Worm (Caenorhabditis elegans) whole organism, L4 larva: Measurements from ENCODE around the gene cpsf-3.

ENCODE experiments used
- D1046.2 ChIP-seq: fragments of 200-800 bp; sonication (Bioruptor generic); IDR thresholded peaks from 2 replicates; pipeline ENCODE4 v1.3.6; 2022; ENCODE audit warnings: missing genetic modification characterization, missing compliant biosample characterization
- F44E2.7 ChIP-seq: fragments of 200-800 bp; sonication (Bioruptor generic); IDR thresholded peaks from 2 replicates; pipeline ENCODE4 v2.1.2; 2022; ENCODE audit warnings: missing genetic modification characterization, missing compliant biosample characterization
- daf-12 ChIP-seq: fragments of 150-350 bp; optimal IDR thresholded peaks from 2 replicates; lab custom pipeline; 2014; ENCODE audit warnings: missing biosample characterization, missing genetic modification reagents, missing genetic modification characterization
- egl-27 ChIP-seq: sonication (generic microtip); optimal IDR thresholded peaks from 3 replicates; lab custom pipeline; 2017; ENCODE audit warnings: missing biosample characterization, missing genetic modification reagents, missing genetic modification characterization
- hlh-11 ChIP-seq: fragments of 200-800 bp; sonication (Bioruptor generic); optimal IDR thresholded peaks from 2 replicates; lab custom pipeline; 2018; ENCODE audit warnings: mild to moderate bottlenecking, missing genetic modification characterization, missing compliant biosample characterization
- lin-13 ChIP-seq: fragments of 150-350 bp; optimal IDR thresholded peaks from 2 replicates; lab custom pipeline; 2014; ENCODE audit warnings: missing biosample characterization, missing genetic modification reagents, missing genetic modification characterization
- madf-9 ChIP-seq: fragments of 200-800 bp; sonication (Bioruptor generic); conservative IDR thresholded peaks from 2 replicates; pipeline ENCODE4 v1.3.6; 2022; ENCODE audit warnings: missing genetic modification reagents, missing genetic modification characterization, missing compliant biosample characterization
- ztf-11 ChIP-seq: fragments of 150-350 bp; optimal IDR thresholded peaks from 2 replicates; lab custom pipeline; 2014; ENCODE audit warnings: missing biosample characterization, missing genetic modification characterization

DNA sequence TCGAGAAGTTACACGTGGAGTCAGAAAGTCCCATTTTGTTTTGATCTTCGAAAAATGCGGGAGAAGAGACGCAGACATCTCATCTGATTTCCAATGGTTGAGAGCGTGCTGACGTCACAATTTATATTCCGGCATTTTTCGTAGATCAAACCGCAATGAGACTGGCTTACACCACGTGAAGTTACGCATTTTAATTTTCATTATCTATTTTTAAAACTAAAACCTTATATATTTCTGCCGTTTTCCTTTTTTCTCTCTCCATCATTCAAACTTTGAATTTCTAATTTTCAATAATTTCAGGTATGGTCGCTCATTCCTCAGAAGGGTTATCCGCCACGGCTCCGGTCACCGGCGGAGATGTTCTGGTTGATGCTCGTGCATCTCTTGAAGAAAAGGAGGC lies 32.7 kb upstream of the cpsf-3 start, which contains the start of gene fat-1:
- no peak for TF ChIP-seq ztf-11
- no peak for TF ChIP-seq D1046.2 (GFP tag; lab: Robert Waterston, UW)
- no peak for TF ChIP-seq egl-27 (tag; lab: Kevin White, UChicago)
- TF ChIP-seq hlh-11 (tag; lab: Kevin White, UChicago) = no peak
- TF ChIP-seq F44E2.7 = no peak
- no peak for TF ChIP-seq lin-13
- no peak for TF ChIP-seq daf-12
- TF ChIP-seq madf-9 (GFP tag; lab: Robert Waterston, UW) = no peak
